Fruit fly (Drosophila melanogaster) whole organism, embryonic: ENCODE results near the gene dor.

Experiments
- Abd-B ChIP-seq: fragments of 200-800 bp; sonication (Bioruptor generic); optimal IDR thresholded peaks from 2 replicates; lab custom pipeline; 2018; ENCODE audit warnings: missing biosample characterization, mild to moderate bottlenecking, missing genetic modification characterization, moderate library complexity
- Asciz ChIP-seq: fragments of 200-800 bp; sonication (Bioruptor generic); optimal IDR thresholded peaks from 2 replicates; lab custom pipeline; 2017; ENCODE audit warnings: missing biosample characterization, mild to moderate bottlenecking, missing genetic modification characterization, missing genetic modification reagents
- CG10209 ChIP-seq: fragments of 200-800 bp; sonication (Bioruptor generic); optimal IDR thresholded peaks from 3 replicates; lab custom pipeline; 2017; ENCODE audit warnings: missing biosample characterization, mild to moderate bottlenecking, missing genetic modification characterization, missing genetic modification reagents
- CG11560 ChIP-seq: fragments of 200-800 bp; sonication (Bioruptor generic); IDR thresholded peaks from 3 replicates; pipeline ENCODE4 v1.3.6; 2022; ENCODE audit warnings: missing biosample characterization, missing genetic modification characterization
- CG15479 ChIP-seq: fragments of 200-800 bp; sonication (Bioruptor generic); optimal IDR thresholded peaks from 3 replicates; lab custom pipeline; 2019; ENCODE audit warnings: missing biosample characterization, mild to moderate bottlenecking, missing genetic modification characterization, moderate library complexity
- CG16779 ChIP-seq: fragments of 200-800 bp; sonication (Bioruptor generic); IDR thresholded peaks from 2 replicates; pipeline ENCODE4 v1.3.6; 2022; ENCODE audit warnings: missing biosample characterization, missing genetic modification characterization
- CG18599 ChIP-seq: fragments of 200-800 bp; sonication (Bioruptor generic); optimal IDR thresholded peaks from 3 replicates; lab custom pipeline; 2017; ENCODE audit warnings: missing biosample characterization, missing genetic modification characterization, mild to moderate bottlenecking, moderate library complexity, missing genetic modification reagents
- CG2129 ChIP-seq: fragments of 200-800 bp; sonication (Bioruptor generic); IDR thresholded peaks from 2 replicates; pipeline ENCODE4 v1.3.6; 2022; ENCODE audit warnings: missing biosample characterization, missing genetic modification characterization; ENCODE audit not compliant: partially characterized antibody
- CG30403 ChIP-seq: fragments of 200-800 bp; sonication (Bioruptor generic); optimal IDR thresholded peaks from 3 replicates; lab custom pipeline; 2016; ENCODE audit warnings: missing biosample characterization, missing genetic modification characterization
- CG32532 ChIP-seq: fragments of 200-800 bp; sonication (Bioruptor generic); IDR thresholded peaks from 2 replicates; pipeline ENCODE4 v1.3.6; 2022; ENCODE audit warnings: missing biosample characterization, missing genetic modification characterization
- CG34376 ChIP-seq: fragments of 200-800 bp; sonication (Bioruptor generic); optimal IDR thresholded peaks from 2 replicates; lab custom pipeline; 2018; ENCODE audit warnings: missing biosample characterization, mild to moderate bottlenecking, missing genetic modification characterization
- CG4424 ChIP-seq: fragments of 200-800 bp; sonication (Bioruptor generic); optimal IDR thresholded peaks from 3 replicates; lab custom pipeline; 2016; ENCODE audit warnings: missing biosample characterization, missing genetic modification characterization
- CG6254 ChIP-seq: fragments of 200-800 bp; sonication (Bioruptor generic); optimal IDR thresholded peaks from 3 replicates; lab custom pipeline; 2017; ENCODE audit warnings: mild to moderate bottlenecking, missing biosample characterization, missing genetic modification reagents, missing genetic modification characterization
- CG6272 ChIP-seq: fragments of 200-800 bp; sonication (Bioruptor generic); IDR thresholded peaks from 2 replicates; pipeline ENCODE4 v1.3.6; 2022; ENCODE audit warnings: missing biosample characterization, missing genetic modification characterization
- CG7839 ChIP-seq: fragments of 200-800 bp; sonication (Bioruptor generic); optimal IDR thresholded peaks from 3 replicates; lab custom pipeline; 2018; ENCODE audit warnings: missing biosample characterization, mild to moderate bottlenecking, missing genetic modification characterization, moderate library complexity
- CG7987 ChIP-seq: fragments of 200-800 bp; sonication (Bioruptor generic); optimal IDR thresholded peaks from 2 replicates; lab custom pipeline; 2018; ENCODE audit warnings: missing biosample characterization, mild to moderate bottlenecking, missing genetic modification characterization, moderate library complexity
- CG8388 ChIP-seq: fragments of 200-800 bp; sonication (Bioruptor generic); optimal IDR thresholded peaks from 2 replicates; lab custom pipeline; 2019; ENCODE audit warnings: missing biosample characterization, mild to moderate bottlenecking, missing genetic modification characterization, moderate library complexity
- CG9797 ChIP-seq: fragments of 200-800 bp; sonication (Bioruptor generic); optimal IDR thresholded peaks from 3 replicates; lab custom pipeline; 2018; ENCODE audit warnings: missing biosample characterization, mild to moderate bottlenecking, missing genetic modification characterization
- CG9932 ChIP-seq: fragments of 200-800 bp; sonication (Bioruptor generic); IDR thresholded peaks from 2 replicates; pipeline ENCODE4 v1.3.6; 2022; ENCODE audit warnings: missing biosample characterization, missing genetic modification characterization
- Camta ChIP-seq: fragments of 200-800 bp; sonication (Bioruptor generic); optimal IDR thresholded peaks from 2 replicates; lab custom pipeline; 2016; ENCODE audit warnings: missing biosample characterization, missing genetic modification characterization
- D19A ChIP-seq: fragments of 200-800 bp; optimal IDR thresholded peaks from 3 replicates; lab custom pipeline; 2019; ENCODE audit warnings: missing biosample characterization, mild to moderate bottlenecking, missing genetic modification characterization, moderate library complexity
- Dp ChIP-seq: fragments of 200-800 bp; sonication (Bioruptor generic); optimal IDR thresholded peaks from 2 replicates; lab custom pipeline; 2018; ENCODE audit warnings: missing biosample characterization, mild to moderate bottlenecking, missing genetic modification characterization, moderate library complexity
- Eip74EF ChIP-seq, 2 experiments: fragments of 200-800 bp in 1 of 2; fragments of >200 bp in 1 of 2; sonication (Bioruptor generic) in 1 of 2; optimal IDR thresholded peaks; 2 replicates each; lab custom pipeline; 2017 to 2019; ENCODE audit warnings: missing biosample characterization in 2 of 2, missing genetic modification characterization in 2 of 2, mild to moderate bottlenecking in 1 of 2, moderate library complexity in 1 of 2
- Elba2 ChIP-seq: fragments of 200-800 bp; sonication (Bioruptor generic); optimal IDR thresholded peaks from 3 replicates; lab custom pipeline; 2016; ENCODE audit warnings: missing biosample characterization, missing genetic modification characterization
- HLH54F ChIP-seq: fragments of 200-800 bp; sonication (Bioruptor generic); optimal IDR thresholded peaks from 3 replicates; lab custom pipeline; 2016; ENCODE audit warnings: missing biosample characterization, missing genetic modification characterization
- Max ChIP-seq: fragments of 200-800 bp; sonication (Bioruptor generic); optimal IDR thresholded peaks from 2 replicates; lab custom pipeline; 2016; ENCODE audit warnings: missing biosample characterization, mild to moderate bottlenecking, missing genetic modification characterization
- Nf-YA ChIP-seq: fragments of 200-800 bp; sonication (Bioruptor generic); IDR thresholded peaks from 2 replicates; pipeline ENCODE4 v1.3.6; 2022; ENCODE audit warnings: missing biosample characterization, missing genetic modification characterization
- Sin3A ChIP-seq: fragments of >200 bp; optimal IDR thresholded peaks from 2 replicates; lab custom pipeline; 2018
- Six4 ChIP-seq: fragments of 200-800 bp; sonication (Bioruptor generic); optimal IDR thresholded peaks from 2 replicates; lab custom pipeline; 2016; ENCODE audit warnings: missing biosample characterization, missing genetic modification characterization
- Sry-β ChIP-seq: fragments of 200-800 bp; sonication (Bioruptor generic); optimal IDR thresholded peaks from 2 replicates; lab custom pipeline; 2018; ENCODE audit warnings: missing biosample characterization, mild to moderate bottlenecking, missing genetic modification characterization, moderate library complexity
- Taf1 ChIP-seq: fragments of 200-800 bp; sonication (Bioruptor generic); IDR thresholded peaks from 2 replicates; pipeline ENCODE4 v1.3.6; 2022; ENCODE audit warnings: missing biosample characterization, missing genetic modification characterization
- Trl ChIP-seq, 3 experiments: fragments of >200 bp in 2 of 3; fragments of 200-800 bp in 1 of 3; sonication (Bioruptor generic) in 1 of 3; optimal IDR thresholded peaks; 2 replicates in 1 of 3; 3 replicates in 2 of 3; lab custom pipeline; 2016 to 2017; ENCODE audit warnings: missing biosample characterization in 1 of 3, missing genetic modification characterization in 1 of 3
- al ChIP-seq: fragments of 200-800 bp; sonication (Bioruptor generic); IDR thresholded peaks from 2 replicates; pipeline ENCODE4 v1.3.6; 2022; ENCODE audit warnings: missing biosample characterization, missing genetic modification characterization
- ase ChIP-seq: fragments of 200-800 bp; sonication (Bioruptor generic); IDR thresholded peaks from 3 replicates; pipeline ENCODE4 v1.3.6; 2022; ENCODE audit warnings: missing biosample characterization, missing genetic modification characterization
- ato ChIP-seq: fragments of 200-800 bp; sonication (Bioruptor generic); IDR thresholded peaks from 2 replicates; pipeline ENCODE4 v1.3.6; 2022; ENCODE audit warnings: missing biosample characterization, missing genetic modification characterization; ENCODE audit not compliant: partially characterized antibody
- cg ChIP-seq: fragments of 200-800 bp; sonication (Bioruptor generic); optimal IDR thresholded peaks from 3 replicates; lab custom pipeline; 2019; ENCODE audit warnings: missing biosample characterization, mild to moderate bottlenecking, missing genetic modification characterization, moderate library complexity
- crp ChIP-seq, 2 experiments: fragments of 200-800 bp; sonication (Bioruptor generic); optimal IDR thresholded peaks; 2 replicates in 1 of 2; 3 replicates in 1 of 2; lab custom pipeline; 2017; ENCODE audit warnings: missing biosample characterization in 2 of 2, missing genetic modification characterization in 2 of 2, mild to moderate bottlenecking in 1 of 2, moderate library complexity in 1 of 2
- dati ChIP-seq: fragments of 200-800 bp; sonication (Bioruptor generic); IDR thresholded peaks from 2 replicates; pipeline ENCODE4 v1.3.6; 2022; ENCODE audit warnings: missing biosample characterization, missing genetic modification characterization
- disco-r ChIP-seq: fragments of 200-800 bp; sonication (Bioruptor generic); optimal IDR thresholded peaks from 2 replicates; lab custom pipeline; 2016; ENCODE audit warnings: missing biosample characterization, missing genetic modification characterization
- fd64A ChIP-seq: fragments of 200-800 bp; sonication (Bioruptor generic); optimal IDR thresholded peaks from 3 replicates; lab custom pipeline; 2018; ENCODE audit warnings: missing biosample characterization, mild to moderate bottlenecking, missing genetic modification characterization
- nerfin-2 ChIP-seq: fragments of 200-800 bp; sonication (Bioruptor generic); IDR thresholded peaks from 2 replicates; pipeline ENCODE4 v1.3.6; 2022; ENCODE audit warnings: missing biosample characterization, missing genetic modification characterization; ENCODE audit not compliant: partially characterized antibody
- phol ChIP-seq: fragments of 200-800 bp; sonication (Bioruptor generic); optimal IDR thresholded peaks from 3 replicates; lab custom pipeline; 2018; ENCODE audit warnings: missing biosample characterization, mild to moderate bottlenecking, missing genetic modification characterization, moderate library complexity
- row ChIP-seq: fragments of 200-800 bp; sonication (Bioruptor generic); IDR thresholded peaks from 3 replicates; pipeline ENCODE4 v1.3.6; 2022; ENCODE audit warnings: missing biosample characterization, missing genetic modification characterization
- sd ChIP-seq: fragments of 200-800 bp; sonication (Bioruptor generic); optimal IDR thresholded peaks from 3 replicates; lab custom pipeline; 2018; ENCODE audit warnings: missing biosample characterization, mild to moderate bottlenecking, missing genetic modification characterization, moderate library complexity
- sens-2 ChIP-seq: fragments of 200-800 bp; sonication (Bioruptor generic); IDR thresholded peaks from 2 replicates; pipeline ENCODE4 v1.3.6; 2022; ENCODE audit warnings: missing biosample characterization, missing genetic modification characterization
- seq ChIP-seq: fragments of 200-800 bp; sonication (Bioruptor generic); IDR thresholded peaks from 2 replicates; pipeline ENCODE4 v1.3.6; 2022; ENCODE audit warnings: missing biosample characterization, missing genetic modification characterization
- shn ChIP-seq: fragments of 200-800 bp; sonication (Bioruptor generic); optimal IDR thresholded peaks from 3 replicates; lab custom pipeline; 2016; ENCODE audit warnings: missing biosample characterization, missing genetic modification characterization
- sima ChIP-seq: fragments of 200-800 bp; sonication (Bioruptor generic); optimal IDR thresholded peaks from 2 replicates; lab custom pipeline; 2016; ENCODE audit warnings: missing biosample characterization, missing genetic modification characterization
- tap ChIP-seq: fragments of 200-800 bp; optimal IDR thresholded peaks from 3 replicates; lab custom pipeline; 2019; ENCODE audit warnings: missing biosample characterization, mild to moderate bottlenecking, missing genetic modification characterization, moderate library complexity
- toy ChIP-seq: fragments of 200-800 bp; sonication (Bioruptor generic); IDR thresholded peaks from 2 replicates; pipeline ENCODE4 v1.3.6; 2022; ENCODE audit warnings: missing biosample characterization, missing genetic modification characterization

dor gene

DNA sequence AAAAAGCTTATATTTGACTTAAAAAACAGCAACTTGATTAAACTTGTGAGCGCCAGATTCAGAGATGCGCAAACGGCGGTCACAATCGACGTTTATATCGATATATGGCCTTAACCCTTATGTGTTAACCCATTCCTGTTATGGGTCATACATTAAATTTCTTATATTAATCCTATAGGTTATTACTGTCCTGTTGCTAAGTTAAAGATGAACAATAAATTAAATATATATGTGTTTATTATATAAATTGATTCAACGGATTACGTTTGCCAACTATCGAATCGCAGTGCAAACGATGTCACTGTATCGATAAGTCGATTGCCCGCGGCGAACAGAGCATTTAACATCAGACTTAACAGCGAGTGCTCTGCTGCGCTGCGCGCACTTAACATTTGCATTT lies 4.4 kb downstream of the dor start, which contains the start of the genes CG3740 and hfw (continued):
- TF ChIP-seq nerfin-2 (peak; percentile 87), Camta (GFP tag; lab: Kevin White, UChicago) (no peak), CG34376 (GFP tag; lab: Kevin White, UChicago) (no peak), disco-r (GFP tag; lab: Kevin White, UChicago) (no peak), CG15479 (GFP tag; lab: Kevin White, UChicago) (no peak), toy (GFP tag; lab: Robert Waterston, UW) (no peak), sd (tag; lab: Kevin White, UChicago) (no peak), cg (GFP tag; lab: Kevin White, UChicago) (no peak), CG6272 (GFP tag; lab: Robert Waterston, UW) (peak; percentile 78), dati (GFP tag; lab: Robert Waterston, UW) (no peak), CG2129 (GFP tag; lab: Robert Waterston, UW) (peak; percentile 88), CG18599 (GFP tag; lab: Kevin White, UChicago) (peak; percentile 68), Six4 (GFP tag; lab: Kevin White, UChicago) (peak; percentile 16), fd64A (no peak), Eip74EF (GFP tag; optimal IDR thresholded peaks at IDR 0.05; lab: Kevin White, UChicago) (no peak), row (peak; percentile 93), sens-2 (GFP tag; lab: Robert Waterston, UW) (no peak), CG9932 (GFP tag; lab: Robert Waterston, UW) (peak; percentile 89), Asciz (GFP tag; lab: Kevin White, UChicago) (no peak), CG11560 (tag; lab: Robert Waterston, UW) (peak; percentile 35; the same call in 1 of the 3 replicates), HLH54F (GFP tag; lab: Kevin White, UChicago) (no peak), Dp (GFP tag; lab: Kevin White, UChicago) (peak; percentile 41), CG16779 (GFP tag; lab: Robert Waterston, UW) (0 out of 2 replicates have a peak, but pooled peaks have one; percentile 29), Nf-YA (GFP tag; lab: Robert Waterston, UW) (0 out of 2 replicates have a peak, but pooled peaks have one; percentile 27), Elba2 (GFP tag; lab: Kevin White, UChicago) (peak; percentile 31), CG30403 (GFP tag; lab: Kevin White, UChicago) (peak; percentile 82), CG4424 (GFP tag; lab: Kevin White, UChicago) (peak; percentile 73), ase (GFP tag; lab: Robert Waterston, UW) (peak; percentile 61; the same call in 1 of the 3 replicates), Abd-B (peak; percentile 73), crp (GFP tag; optimal IDR thresholded peaks at IDR 0.05; lab: Kevin White, UChicago) (peak in 1 of 2 experiments; percentile 24), CG8388 (GFP tag; lab: Kevin White, UChicago) (peak; percentile 49), tap (tag; lab: Kevin White, UChicago) (no peak), CG6254 (GFP tag; lab: Kevin White, UChicago) (no peak), Trl (optimal IDR thresholded peaks at IDR 0.05; lab: Kevin White, UChicago) (no peak), Trl (GFP tag; optimal IDR thresholded peaks at IDR 0.05; lab: Kevin White, UChicago) (no peak), CG9797 (no peak), Sry-β (GFP tag; lab: Kevin White, UChicago) (peak; percentile 87), CG7987 (no peak), D19A (tag; lab: Kevin White, UChicago) (no peak), CG32532 (peak; percentile 82), ato (GFP tag; lab: Robert Waterston, UW) (peak; percentile 79), phol (tag; lab: Kevin White, UChicago) (peak; percentile 83), al (GFP tag; lab: Robert Waterston, UW) (peak; percentile 78), CG10209 (GFP tag; lab: Kevin White, UChicago) (peak; percentile 62), shn (GFP tag; lab: Kevin White, UChicago) (no peak), seq (peak; percentile 48; the same call in 1 of the 2 replicates), Taf1 (GFP tag; lab: Robert Waterston, UW) (no peak), sima (GFP tag; lab: Kevin White, UChicago) (no peak), Sin3A (peak; percentile 63), CG7839 (tag; lab: Kevin White, UChicago) (no peak), Max (GFP tag; lab: Kevin White, UChicago) (peak; percentile 34)
